Worm (Caenorhabditis elegans): ENCODE measurements around the gene K01D12.9.

Gene K01D12.9

DNA sequence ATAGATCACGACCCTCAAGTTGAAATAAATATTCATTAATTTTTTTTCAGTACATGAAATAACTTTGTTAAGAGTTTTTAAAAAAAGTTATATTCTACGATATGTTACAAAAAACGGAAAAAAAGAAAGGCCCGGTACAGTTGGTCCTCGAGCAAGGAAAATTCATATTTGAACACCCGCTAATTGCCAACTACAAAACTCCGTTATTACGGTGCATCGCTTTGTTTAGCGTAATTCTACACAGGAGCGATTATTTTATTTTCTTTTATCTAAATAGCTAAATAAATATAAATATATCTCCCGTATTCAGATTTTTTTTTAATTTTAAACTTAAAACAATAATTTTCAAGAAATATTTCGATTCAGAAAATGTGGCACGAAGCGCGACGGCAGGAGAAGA lies 46.0 kb upstream of the K01D12.9 start, which contains the start of gene F28C1.1 (continued):
- no peak for TF ChIP-seq mab-9 (GFP tag; IDR thresholded peaks at IDR 0.05)

DNA sequence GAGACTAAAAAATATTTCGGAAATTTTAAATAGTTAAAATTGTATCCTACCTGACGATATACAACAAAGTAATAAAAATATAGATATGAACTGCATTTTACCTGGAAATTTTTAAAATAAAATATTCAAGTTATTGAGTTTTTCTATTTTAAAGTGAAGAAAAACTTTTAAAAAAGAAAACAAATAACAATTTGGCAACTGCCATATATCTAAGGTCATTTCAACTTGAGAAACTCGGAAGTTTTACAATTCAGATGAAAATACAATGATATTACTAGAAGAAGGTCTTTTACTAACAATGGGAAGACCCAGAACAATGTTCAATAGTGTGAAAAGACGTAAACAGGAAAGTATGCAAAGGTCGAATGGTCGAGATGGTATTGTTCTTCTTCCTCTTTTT lies 45.5 kb upstream of the K01D12.9 start, which contains the start of gene C54D10.10:
Gene C54D10.10, minus strand, starts transcription at position 101 of the 400 bp plus-strand sequence.
- TF ChIP-seq mef-2 (tag; optimal IDR thresholded peaks at IDR 0.05): no peak
- TF ChIP-seq alr-1 (tag; optimal IDR thresholded peaks at IDR 0.05; ENCODE audit: borderline replicate concordance): no peak
- no peak for TF ChIP-seq ces-1 (GFP tag; optimal IDR thresholded peaks at IDR 0.05)
- TF ChIP-seq snpc-4 (tag; optimal IDR thresholded peaks at IDR 0.05): no peak
- no peak for TF ChIP-seq fos-1 (tag; optimal IDR thresholded peaks at IDR 0.05)
- no peak for TF ChIP-seq skn-1 (tag; optimal IDR thresholded peaks at IDR 0.05)
- TF ChIP-seq C16A3.4 (tag; optimal IDR thresholded peaks at IDR 0.05): no peak
- no peak for TF ChIP-seq egl-27 (tag; optimal IDR thresholded peaks at IDR 0.05)
- no peak for TF ChIP-seq nhr-237 (tag; optimal IDR thresholded peaks at IDR 0.05)
- no peak for TF ChIP-seq ceh-8 (GFP tag; optimal IDR thresholded peaks at IDR 0.05)
- no peak for TF ChIP-seq pax-3 (tag; optimal IDR thresholded peaks at IDR 0.05)
- TF ChIP-seq xbp-1 (tag; optimal IDR thresholded peaks at IDR 0.05): no peak
- TF ChIP-seq ceh-90 (tag; optimal IDR thresholded peaks at IDR 0.05): no peak
- TF ChIP-seq fkh-8 (tag; optimal IDR thresholded peaks at IDR 0.05): no peak
- TF ChIP-seq ets-5 (GFP tag; IDR thresholded peaks at IDR 0.05): no peak
- TF ChIP-seq jun-1 (tag; optimal IDR thresholded peaks at IDR 0.05): no peak
- no peak for TF ChIP-seq grh-1 (GFP tag; IDR thresholded peaks at IDR 0.05)

DNA sequence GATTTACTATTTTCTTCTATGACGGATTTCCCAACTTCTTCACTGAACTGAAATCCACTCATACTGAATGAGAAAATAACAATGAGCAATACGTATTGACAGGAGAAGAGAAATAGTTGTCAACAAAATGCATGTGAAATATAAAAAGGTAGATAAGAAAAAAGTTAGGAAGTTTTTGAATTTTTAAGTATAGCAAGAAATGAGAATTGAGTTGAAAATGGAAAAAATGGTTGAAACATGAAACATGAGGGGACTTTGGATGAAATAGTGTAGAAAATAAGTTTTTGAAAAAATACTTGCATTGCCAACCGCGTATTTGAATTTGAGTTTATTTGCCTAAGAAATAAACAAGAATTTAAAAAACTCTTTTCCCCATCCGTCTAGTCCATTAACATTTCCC lies 42.5 kb upstream of the K01D12.9 start, which contains the start of the genes pals-38 and C54D10.9:
Gene pals-38, minus strand, starts transcription at position 101 of the 400 bp plus-strand sequence.
Gene C54D10.9, plus strand, starts transcription at position 259 of the 400 bp plus-strand sequence.
- TF ChIP-seq alr-1 (tag; optimal IDR thresholded peaks at IDR 0.05; ENCODE audit: borderline replicate concordance): no peak
- no peak for TF ChIP-seq efl-1 (optimal IDR thresholded peaks at IDR 0.05)
- TF ChIP-seq efl-1 (GFP tag; optimal IDR thresholded peaks at IDR 0.05 in 1 of 2): peak in 1 of 2 experiments; percentile 79

DNA sequence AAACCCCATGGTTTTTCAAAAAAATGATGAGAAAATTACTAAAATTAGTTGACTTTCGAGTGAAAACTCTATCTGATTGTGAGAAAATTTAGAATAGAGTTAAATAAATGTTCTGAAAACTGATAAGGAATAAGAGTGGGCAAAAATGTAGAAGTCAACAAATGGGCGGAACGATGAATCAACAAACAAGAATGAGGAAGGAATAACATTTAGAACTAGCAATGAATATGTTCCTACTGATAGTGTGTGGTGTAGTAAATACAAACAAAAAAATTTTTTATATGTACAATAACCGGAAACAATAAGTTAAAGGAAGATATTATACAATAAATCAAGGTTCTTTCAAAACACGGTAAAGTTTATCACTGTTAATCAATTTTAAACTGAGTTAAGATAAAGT lies 39.3 kb upstream of the K01D12.9 start, which contains the start of gene pals-39:
Gene pals-39, minus strand, starts transcription at position 101 of the 400 bp plus-strand sequence.
- no peak for TF ChIP-seq sup-37 (GFP tag; optimal IDR thresholded peaks at IDR 0.05)
- TF ChIP-seq vab-15 (tag; optimal IDR thresholded peaks at IDR 0.05): no peak
- no peak for TF ChIP-seq ceh-88 (GFP tag; IDR thresholded peaks at IDR 0.05)
- no peak for TF ChIP-seq aha-1 (tag; optimal IDR thresholded peaks at IDR 0.05)
- TF ChIP-seq tbx-2 (tag; optimal IDR thresholded peaks at IDR 0.05): no peak
- TF ChIP-seq elt-2 (tag; optimal IDR thresholded peaks at IDR 0.05): no peak
- TF ChIP-seq nhr-11 (tag; optimal IDR thresholded peaks at IDR 0.05): no peak
- no peak for TF ChIP-seq nhr-90 (tag; optimal IDR thresholded peaks at IDR 0.05; ENCODE audit: poor library complexity)
- no peak for TF ChIP-seq ets-5 (GFP tag; IDR thresholded peaks at IDR 0.05)
- TF ChIP-seq rnt-1 (tag; optimal IDR thresholded peaks at IDR 0.05): no peak
- no peak for TF ChIP-seq efl-3 (GFP tag; optimal IDR thresholded peaks at IDR 0.05)
- TF ChIP-seq hlh-4 (tag; optimal IDR thresholded peaks at IDR 0.05): no peak
- no peak for TF ChIP-seq unc-30 (tag; optimal IDR thresholded peaks at IDR 0.05)
- TF ChIP-seq egl-27 (tag; optimal IDR thresholded peaks at IDR 0.05): no peak
- TF ChIP-seq hlh-17 (GFP tag; optimal IDR thresholded peaks at IDR 0.05; ENCODE audit: borderline replicate concordance): no peak
- TF ChIP-seq zag-1 (tag; optimal IDR thresholded peaks at IDR 0.05): no peak
- no peak for TF ChIP-seq nhr-77 (tag; optimal IDR thresholded peaks at IDR 0.05)

ce11 chrV:12441420-12441819 lies 37.0 kb upstream of the K01D12.9 start, which contains the start of gene pals-37:
TSS of gene pals-37 (minus strand) at chrV:12441520.
- no peak for TF ChIP-seq blmp-1 (tag; optimal IDR thresholded peaks at IDR 0.05)
- no peak for TF ChIP-seq lin-14 (GFP tag; optimal IDR thresholded peaks at IDR 0.05)
- no peak for TF ChIP-seq F16B12.6 (tag; optimal IDR thresholded peaks at IDR 0.05)
- no peak for TF ChIP-seq mep-1 (tag; optimal IDR thresholded peaks at IDR 0.05)
- no peak for TF ChIP-seq zag-1 (tag; optimal IDR thresholded peaks at IDR 0.05)
- TF ChIP-seq grh-1 (GFP tag; IDR thresholded peaks at IDR 0.05): no peak
- TF ChIP-seq swsn-7 (tag; optimal IDR thresholded peaks at IDR 0.05): no peak
- no peak for TF ChIP-seq dsc-1 (tag; optimal IDR thresholded peaks at IDR 0.05)
- TF ChIP-seq unc-30 (tag; optimal IDR thresholded peaks at IDR 0.05): no peak
- no peak for TF ChIP-seq fkh-8 (tag; optimal IDR thresholded peaks at IDR 0.05)
- no peak for TF ChIP-seq ztf-11 (tag; optimal IDR thresholded peaks at IDR 0.05)
- TF ChIP-seq irx-1 (tag; optimal IDR thresholded peaks at IDR 0.05): no peak
